Worm (Caenorhabditis elegans) whole organism, early embryonic: Measurements from ENCODE around the gene C53A5.16.
A peak's percentile ranks its signal among the peaks of the same experiment; 100 is the strongest.

ENCODE experiments used
- B0310.2 ChIP-seq: sonication (generic microtip); optimal IDR thresholded peaks from 2 replicates; lab custom pipeline; 2016; ENCODE audit warnings: mild to moderate bottlenecking, missing genetic modification characterization, missing compliant biosample characterization
- F13C5.2 ChIP-seq: sonication (generic microtip); optimal IDR thresholded peaks from 2 replicates; lab custom pipeline; 2017; ENCODE audit warnings: mild to moderate bottlenecking, missing genetic modification characterization, inconsistent platforms, missing compliant biosample characterization
- aly-1 ChIP-seq: sonication (generic microtip); optimal IDR thresholded peaks from 2 replicates; lab custom pipeline; 2016; ENCODE audit warnings: missing genetic modification characterization, missing compliant biosample characterization
- ama-1 ChIP-seq: fragments of 150-350 bp; optimal IDR thresholded peaks from 2 replicates; lab custom pipeline; 2014
- ceh-13 ChIP-seq: fragments of 200-800 bp; sonication (Bioruptor generic); optimal IDR thresholded peaks from 2 replicates; lab custom pipeline; 2018; ENCODE audit warnings: mild to moderate bottlenecking, missing genetic modification characterization, missing compliant biosample characterization
- ceh-36 ChIP-seq: sonication (generic microtip); optimal IDR thresholded peaks from 2 replicates; lab custom pipeline; 2016; ENCODE audit warnings: missing genetic modification characterization, inconsistent platforms, missing compliant biosample characterization
- ets-7 ChIP-seq: sonication (generic microtip); optimal IDR thresholded peaks from 2 replicates; lab custom pipeline; 2016; ENCODE audit warnings: missing genotype, missing genetic modification characterization, missing compliant biosample characterization
- flt-1 ChIP-seq: fragments of 200-800 bp; sonication (Bioruptor generic); IDR thresholded peaks from 2 replicates; pipeline ENCODE4 v1.3.6; 2022; ENCODE audit warnings: missing genetic modification characterization, missing compliant biosample characterization
- hmbx-1 ChIP-seq: sonication (generic microtip); optimal IDR thresholded peaks from 2 replicates; lab custom pipeline; 2016; ENCODE audit warnings: mild to moderate bottlenecking, missing genetic modification characterization, missing compliant biosample characterization
- hmg-4 ChIP-seq: fragments of 200-800 bp; sonication (Bioruptor generic); optimal IDR thresholded peaks from 2 replicates; lab custom pipeline; 2018; ENCODE audit warnings: mild to moderate bottlenecking, missing genetic modification characterization, missing compliant biosample characterization
- hnd-1 ChIP-seq: sonication (generic microtip); optimal IDR thresholded peaks from 2 replicates; lab custom pipeline; 2016; ENCODE audit warnings: missing genetic modification characterization, missing compliant biosample characterization
- pes-1 ChIP-seq: fragments of 200-800 bp; sonication (Bioruptor generic); IDR thresholded peaks from 2 replicates; pipeline ENCODE4 v1.3.6; 2022; ENCODE audit warnings: missing genetic modification reagents, missing genetic modification characterization, missing compliant biosample characterization
- scrt-1 ChIP-seq: fragments of 200-800 bp; sonication (Bioruptor generic); IDR thresholded peaks from 2 replicates; pipeline ENCODE4 v1.3.6; 2022; ENCODE audit warnings: missing genetic modification characterization, missing compliant biosample characterization
- sea-1 ChIP-seq: fragments of 200-800 bp; sonication (Bioruptor generic); conservative IDR thresholded peaks from 2 replicates; pipeline ENCODE4 v1.3.6; 2022; ENCODE audit warnings: missing genetic modification characterization, missing compliant biosample characterization
- tbx-11 ChIP-seq: fragments of 200-800 bp; sonication (Bioruptor generic); IDR thresholded peaks from 2 replicates; pipeline ENCODE4 v1.3.6; 2022; ENCODE audit warnings: missing genetic modification characterization, missing compliant biosample characterization
- tbx-37 ChIP-seq: fragments of 200-800 bp; sonication (Bioruptor generic); conservative IDR thresholded peaks from 2 replicates; pipeline ENCODE4 v1.3.6; 2022; ENCODE audit warnings: missing genetic modification reagents, missing genetic modification characterization, missing compliant biosample characterization
- tra-4 ChIP-seq: sonication (generic microtip); optimal IDR thresholded peaks from 2 replicates; lab custom pipeline; 2017; ENCODE audit warnings: missing genetic modification characterization, missing compliant biosample characterization

C53A5.16 gene

DNA sequence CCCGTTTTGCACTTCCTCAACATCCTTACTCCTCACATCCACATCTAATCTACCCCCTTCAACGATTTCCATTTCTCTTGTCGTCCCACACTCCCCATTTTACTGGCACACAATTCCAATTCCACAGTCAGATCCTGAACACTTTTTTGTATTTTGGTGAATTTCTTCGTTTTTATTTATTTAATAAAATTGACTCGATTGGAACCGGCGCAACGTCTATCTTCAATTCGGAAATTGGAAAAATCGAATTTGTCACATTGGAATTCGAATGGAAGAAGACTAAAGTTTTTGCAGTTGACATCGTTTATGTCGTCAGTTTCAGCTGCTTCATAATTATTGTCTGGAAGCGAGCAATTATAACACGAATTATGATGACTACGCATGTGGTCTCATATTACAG is 4.8 kb upstream of the C53A5.16 start:
- TF ChIP-seq B0310.2 (no peak), hmbx-1 (no peak), tbx-37 (GFP tag; lab: Robert Waterston, UW) (no peak), hnd-1 (tag; lab: Kevin White, UChicago) (no peak), flt-1 (GFP tag; lab: Robert Waterston, UW) (no peak), tbx-11 (GFP tag; lab: Robert Waterston, UW) (no peak), ama-1 (lab: Kevin White, UChicago) (no peak), F13C5.2 (tag; lab: Kevin White, UChicago) (no peak), ceh-36 (no peak), ceh-13 (GFP tag; lab: Kevin White, UChicago) (no peak), sea-1 (GFP tag; lab: Robert Waterston, UW) (no peak)

DNA sequence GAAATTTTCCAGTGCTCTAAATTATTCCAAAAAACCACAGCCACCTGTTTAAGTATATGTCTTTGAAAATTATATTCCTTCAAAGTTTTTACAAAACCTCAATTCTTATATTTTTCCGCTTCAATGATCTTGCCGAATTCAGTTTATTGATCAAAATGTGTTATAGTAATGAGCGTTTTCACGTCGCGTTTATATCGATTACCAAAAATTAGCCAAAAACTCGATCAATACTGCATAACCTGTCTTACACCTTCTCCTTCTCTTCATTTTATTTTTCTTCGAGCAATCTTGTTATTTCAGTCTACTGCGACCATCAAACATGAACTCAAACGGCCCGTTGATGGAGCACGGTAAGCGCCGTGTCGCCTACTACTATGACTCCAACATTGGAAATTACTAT is 2.7 kb upstream of the C53A5.16 start, which contains the start of gene hda-1:
TSS of gene hda-1 (plus strand) at position 301 of the 400 bp plus-strand sequence.
- TF ChIP-seq scrt-1 = no peak
- no peak for TF ChIP-seq ama-1 (lab: Kevin White, UChicago)
- no peak for TF ChIP-seq ceh-13 (GFP tag; lab: Kevin White, UChicago)
- TF ChIP-seq tbx-11 (GFP tag; lab: Robert Waterston, UW) = no peak
- no peak for TF ChIP-seq flt-1 (GFP tag; lab: Robert Waterston, UW)
- TF ChIP-seq sea-1 (GFP tag; lab: Robert Waterston, UW) = no peak

DNA sequence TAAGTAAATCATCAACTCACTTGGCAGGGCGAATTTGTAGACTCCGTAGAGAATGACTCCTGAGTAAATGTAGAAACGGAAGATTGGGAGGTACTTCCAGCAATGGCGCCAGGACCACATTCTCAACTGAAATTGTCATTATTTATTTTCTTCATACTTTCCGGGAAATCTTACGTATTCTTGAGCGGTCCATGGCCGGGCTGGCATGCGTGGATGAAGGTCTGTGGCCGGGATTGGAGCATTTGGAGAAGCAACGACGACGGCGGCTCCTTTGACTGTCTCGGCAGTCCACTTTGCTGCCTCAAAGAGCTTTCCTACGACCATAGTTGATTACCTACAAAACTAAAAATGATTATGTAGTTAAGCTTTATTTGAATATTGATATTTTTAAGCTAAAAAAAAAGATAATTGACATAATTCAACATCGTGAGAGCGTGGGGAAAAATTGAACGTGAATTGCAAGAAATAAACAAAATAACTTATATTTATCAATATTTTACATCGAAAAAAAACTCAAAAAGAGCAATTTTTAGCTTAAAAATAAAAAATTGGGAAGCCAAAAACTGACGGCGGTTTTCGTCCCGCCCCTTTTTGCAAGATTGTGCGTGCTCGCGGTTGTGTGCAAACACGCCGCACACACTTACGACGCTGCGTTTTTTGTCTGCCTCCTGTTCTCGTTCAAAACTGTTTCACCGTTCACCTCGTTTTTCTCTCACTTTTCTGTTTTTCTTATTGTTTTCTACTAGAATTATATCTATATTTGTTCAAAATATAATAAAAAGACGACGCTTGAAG is 1.6 kb upstream of the C53A5.16 start, which contains the start of gene ril-1:
TSS of gene ril-1 (minus strand) at position 342 of the 795 bp plus-strand sequence.
- TF ChIP-seq hnd-1 (tag; lab: Kevin White, UChicago) (peak; percentile 8), sea-1 (GFP tag; lab: Robert Waterston, UW) (0 out of 2 replicates have a peak, but pooled peaks have one; percentile 54), pes-1 (GFP tag; lab: Robert Waterston, UW) (no peak; the same call in 1 of the 2 replicates), ceh-13 (GFP tag; lab: Kevin White, UChicago) (peak; percentile 32), F13C5.2 (tag; lab: Kevin White, UChicago) (peak; percentile 51), tbx-37 (GFP tag; lab: Robert Waterston, UW) (no peak; the same call in 1 of the 2 replicates)

DNA sequence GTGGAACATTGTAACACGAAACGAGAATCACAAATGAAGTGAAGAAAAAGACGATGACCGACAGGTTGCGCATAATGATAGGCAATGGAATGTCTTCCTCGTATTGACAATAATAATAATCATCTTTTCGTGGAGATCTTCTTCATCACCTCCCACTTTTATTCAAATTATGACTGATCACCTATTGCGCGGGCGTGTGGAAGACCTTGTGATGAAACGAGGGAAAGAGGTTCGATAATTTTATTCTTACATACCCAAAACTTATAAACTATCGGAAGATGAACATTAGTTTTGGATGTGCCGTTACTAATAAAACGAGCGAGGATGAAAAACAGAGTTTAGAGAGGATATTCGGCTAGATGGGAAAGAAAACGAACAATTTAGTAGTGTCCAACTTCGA is 691 bp upstream of the C53A5.16 start, which contains the start of gene C53A5.2:
TSS of gene C53A5.2 (minus strand) at position 101 of the 400 bp plus-strand sequence.
- TF ChIP-seq scrt-1 = no peak
- TF ChIP-seq F13C5.2 (tag; lab: Kevin White, UChicago) = no peak
- no peak for TF ChIP-seq ama-1 (lab: Kevin White, UChicago)
- TF ChIP-seq hmbx-1 = no peak

DNA sequence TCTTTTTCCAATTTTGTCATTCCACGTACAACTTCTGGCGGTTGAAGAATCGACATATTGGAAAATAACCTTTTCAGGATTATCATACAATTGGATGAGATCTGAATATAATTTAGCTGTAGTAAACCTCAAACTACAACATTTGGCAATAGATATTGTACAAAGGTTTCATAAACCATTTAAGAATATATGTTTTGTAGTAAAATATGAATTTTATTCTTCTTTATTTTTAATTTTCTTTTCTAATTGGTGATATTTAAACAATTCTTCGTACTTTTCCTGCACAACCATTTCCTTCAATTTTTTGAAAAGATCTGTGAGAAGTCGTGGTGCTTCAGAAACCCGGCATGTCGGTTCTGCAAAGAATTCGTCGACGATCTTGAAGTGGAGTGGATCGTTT is 1.4 kb downstream of the C53A5.16 start, which contains the start of gene C53A5.17:
TSS of gene C53A5.17 (minus strand) at position 101 of the 400 bp plus-strand sequence.
- TF ChIP-seq tra-4 (tag; lab: Kevin White, UChicago) = no peak
- no peak for TF ChIP-seq pes-1 (GFP tag; lab: Robert Waterston, UW)
- no peak for TF ChIP-seq hmg-4
- no peak for TF ChIP-seq B0310.2
- no peak for TF ChIP-seq ets-7
- TF ChIP-seq hmbx-1 = no peak
- no peak for TF ChIP-seq ama-1 (lab: Kevin White, UChicago)
- no peak for TF ChIP-seq tbx-37 (GFP tag; lab: Robert Waterston, UW)
- no peak for TF ChIP-seq hnd-1 (tag; lab: Kevin White, UChicago)
- no peak for TF ChIP-seq scrt-1
- no peak for TF ChIP-seq ceh-13 (GFP tag; lab: Kevin White, UChicago)
- no peak for TF ChIP-seq aly-1 (tag; lab: Kevin White, UChicago)
- TF ChIP-seq F13C5.2 (tag; lab: Kevin White, UChicago) = no peak
- no peak for TF ChIP-seq sea-1 (GFP tag; lab: Robert Waterston, UW)
- TF ChIP-seq flt-1 (GFP tag; lab: Robert Waterston, UW) = no peak
- TF ChIP-seq ceh-36 = no peak
- no peak for TF ChIP-seq tbx-11 (GFP tag; lab: Robert Waterston, UW)

DNA sequence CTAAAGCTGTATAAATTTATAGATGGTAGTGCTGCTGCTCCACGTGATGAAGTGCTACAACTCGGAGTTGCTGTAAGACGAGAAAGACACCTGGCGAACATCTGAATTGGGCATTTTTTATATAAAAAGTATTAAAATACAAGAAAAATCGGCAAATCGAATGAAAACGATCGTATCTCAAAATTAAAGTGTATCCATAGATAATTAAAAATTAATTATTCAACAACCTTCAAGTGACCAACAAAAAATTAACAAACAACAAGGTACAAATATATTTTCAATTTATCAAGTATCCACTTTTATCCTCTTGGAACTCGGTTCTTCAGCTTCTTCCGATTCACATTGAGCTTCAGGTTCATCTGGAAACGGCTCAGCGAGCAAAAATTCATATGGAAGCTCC is 3.1 kb downstream of the C53A5.16 start, which contains the start of gene R02D5.8:
TSS of gene R02D5.8 (minus strand) at position 101 of the 400 bp plus-strand sequence.
- TF ChIP-seq ets-7 = no peak

DNA sequence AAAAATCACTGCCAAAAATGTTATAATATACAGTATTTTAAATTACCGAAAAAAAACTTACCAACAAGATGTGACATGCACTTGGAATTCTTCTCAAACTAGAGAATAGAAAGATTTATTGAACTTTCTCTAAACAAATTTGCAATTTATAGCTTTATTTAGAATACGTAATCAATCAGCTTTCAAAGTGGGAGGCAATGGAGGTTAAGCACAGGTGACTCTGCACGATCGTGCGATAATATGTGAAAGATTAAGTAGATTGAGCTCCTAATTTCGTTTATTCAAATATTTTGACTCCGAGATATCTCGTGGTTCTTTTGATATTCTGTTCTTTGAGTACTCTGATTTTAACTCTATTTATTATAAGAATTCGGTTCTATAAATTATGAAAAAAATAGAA is 4.4 kb downstream of the C53A5.16 start, which contains the start of gene R02D5.6:
TSS of gene R02D5.6 (minus strand) at position 101 of the 400 bp plus-strand sequence.
- TF ChIP-seq tbx-37 (GFP tag; lab: Robert Waterston, UW) (no peak), ceh-13 (GFP tag; lab: Kevin White, UChicago) (no peak), aly-1 (tag; lab: Kevin White, UChicago) (no peak), ceh-36 (no peak), ama-1 (lab: Kevin White, UChicago) (no peak)

DNA sequence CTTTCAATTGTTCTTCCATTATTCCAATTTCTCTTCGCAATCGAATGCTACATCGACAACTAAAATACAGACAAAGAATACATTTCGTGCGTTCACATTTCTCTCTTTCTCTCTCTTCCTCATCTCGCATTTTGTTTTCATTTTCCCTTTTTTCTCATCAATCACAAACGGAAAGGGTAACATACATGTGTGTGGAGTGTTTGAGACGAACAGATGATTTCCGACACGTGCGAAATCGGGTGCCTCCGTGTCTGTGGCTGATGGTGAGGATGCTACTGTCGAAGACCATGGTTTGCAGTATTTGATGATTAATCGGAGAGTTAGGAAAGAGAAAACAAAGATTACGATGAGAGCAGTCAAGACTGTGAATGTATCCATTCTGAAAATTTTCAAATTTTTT is 11.7 kb downstream of the C53A5.16 start, which contains the start of gene R02D5.9:
TSS of gene R02D5.9 (minus strand) at position 378 of the 400 bp plus-strand sequence.
- TF ChIP-seq tra-4 (tag; lab: Kevin White, UChicago) = no peak
- no peak for TF ChIP-seq flt-1 (GFP tag; lab: Robert Waterston, UW)
- TF ChIP-seq aly-1 (tag; lab: Kevin White, UChicago) = no peak
- TF ChIP-seq tbx-37 (GFP tag; lab: Robert Waterston, UW) = no peak
- TF ChIP-seq ceh-36 = no peak
- no peak for TF ChIP-seq F13C5.2 (tag; lab: Kevin White, UChicago)
- no peak for TF ChIP-seq scrt-1
- no peak for TF ChIP-seq hmbx-1
- TF ChIP-seq ets-7 = no peak
- TF ChIP-seq ceh-13 (GFP tag; lab: Kevin White, UChicago) = no peak
- TF ChIP-seq pes-1 (GFP tag; lab: Robert Waterston, UW) = no peak
- TF ChIP-seq B0310.2 = no peak
- TF ChIP-seq tbx-11 (GFP tag; lab: Robert Waterston, UW) = no peak
- no peak for TF ChIP-seq hnd-1 (tag; lab: Kevin White, UChicago)
- TF ChIP-seq ama-1 (lab: Kevin White, UChicago) = no peak
- TF ChIP-seq hmg-4 = no peak
- no peak for TF ChIP-seq sea-1 (GFP tag; lab: Robert Waterston, UW)
